Fruit fly (Drosophila melanogaster): ENCODE measurements around the gene CG15385.

The CG15385 gene

dm6 chr2L:2196590-2197474 is 15.5 kb downstream of the CG15385 start (continued):
- TF ChIP-seq Xrp1 (GFP tag; IDR thresholded peaks at IDR 0.05) (no peak), CG4707 (GFP tag; optimal IDR thresholded peaks at IDR 0.05) (peak; percentile 29), Atf6 (GFP tag; IDR thresholded peaks at IDR 0.05) (no peak), fd96Cb (tag; optimal IDR thresholded peaks at IDR 0.05) (no peak), CHES-1-like (GFP tag; optimal IDR thresholded peaks at IDR 0.05) (peak; percentile 3), CG3726 (GFP tag; IDR thresholded peaks at IDR 0.05) (no peak), CG7963 (GFP tag; IDR thresholded peaks at IDR 0.05; ENCODE audit: partially characterized antibody) (no peak), dmrt99B (tag; optimal IDR thresholded peaks at IDR 0.05) (peak; percentile 37), Lhr (GFP tag; optimal IDR thresholded peaks at IDR 0.05) (peak; percentile 100), ssp (GFP tag; IDR thresholded peaks at IDR 0.05) (no peak), Stat92E (GFP tag; optimal IDR thresholded peaks at IDR 0.05) (peak in 1 of 3 experiments; percentile 97), vnd (GFP tag; IDR thresholded peaks at IDR 0.05; ENCODE audit: partially characterized antibody) (no peak), CG13123 (GFP tag; optimal IDR thresholded peaks at IDR 0.05) (peak; percentile 1), CG7745 (tag; optimal IDR thresholded peaks at IDR 0.05) (no peak), psq (GFP tag; optimal IDR thresholded peaks at IDR 0.05) (no peak), Hr3 (GFP tag; optimal IDR thresholded peaks at IDR 0.05) (peak; percentile 62), gce (GFP tag; IDR thresholded peaks at IDR 0.05) (no peak), CG10462 (GFP tag; optimal IDR thresholded peaks at IDR 0.05) (no peak), Nf-YB (GFP tag; optimal IDR thresholded peaks at IDR 0.05) (peak; percentile 80), tx (GFP tag; optimal IDR thresholded peaks at IDR 0.05) (no peak), Myb (GFP tag; optimal IDR thresholded peaks at IDR 0.05) (peak; percentile 32), Ravus (GFP tag; IDR thresholded peaks at IDR 0.05) (no peak), CrebB (tag; optimal IDR thresholded peaks at IDR 0.05) (peak; percentile 76), Hand (GFP tag; optimal IDR thresholded peaks at IDR 0.05) (peak; percentile 61), phol (tag; optimal IDR thresholded peaks at IDR 0.05) (peak; percentile 54), odd (GFP tag; optimal IDR thresholded peaks at IDR 0.05) (peak; percentile 38), Camta (GFP tag; optimal IDR thresholded peaks at IDR 0.05) (no peak), Hr39 (optimal IDR thresholded peaks at IDR 0.05) (no peak), crp (GFP tag; optimal IDR thresholded peaks at IDR 0.05) (peak in 1 of 2 experiments; percentile 54), CG18011 (GFP tag; optimal IDR thresholded peaks at IDR 0.05) (no peak), onecut (GFP tag; IDR thresholded peaks at IDR 0.05) (peak; percentile 50), gt (GFP tag; IDR thresholded peaks at IDR 0.05) (no peak), chn (GFP tag; optimal IDR thresholded peaks at IDR 0.05) (peak; percentile 69), caup (GFP tag; optimal IDR thresholded peaks at IDR 0.05; ENCODE audit: severe bottlenecking) (peak; percentile 46), repo (GFP tag; optimal IDR thresholded peaks at IDR 0.05) (no peak), CG17361 (GFP tag; IDR thresholded peaks at IDR 0.05) (no peak), exex (tag; optimal IDR thresholded peaks at IDR 0.05) (peak; percentile 64), NC2α (GFP tag; optimal IDR thresholded peaks at IDR 0.05) (no peak), GATAe (GFP tag; conservative IDR thresholded peaks at IDR 0.05) (no peak), Bteb2 (GFP tag; optimal IDR thresholded peaks at IDR 0.05) (no peak), CG2129 (GFP tag; IDR thresholded peaks at IDR 0.05; ENCODE audit: partially characterized antibody) (no peak), Tbp (GFP tag; optimal IDR thresholded peaks at IDR 0.05) (no peak), Ada2b (GFP tag; IDR thresholded peaks at IDR 0.05) (no peak), CG2199 (GFP tag; IDR thresholded peaks at IDR 0.05) (no peak), Chrac-16 (GFP tag; optimal IDR thresholded peaks at IDR 0.05) (peak; percentile 37), aop (GFP tag; IDR thresholded peaks at IDR 0.05) (no peak), CG32767 (GFP tag; IDR thresholded peaks at IDR 0.05) (no peak), CG11560 (tag; IDR thresholded peaks at IDR 0.05) (no peak), Fer1 (GFP tag; optimal IDR thresholded peaks at IDR 0.05) (peak; percentile 89)
